Worm (Caenorhabditis elegans): ENCODE results near the gene cest-9.1.

cest-9.1 gene

ce11 chrX:12216943-12217342, 9.0 kb upstream of the cest-9.1 start, which contains the start of gene C23H4.8:
Gene C23H4.8, plus strand, starts transcription at chrX:12217243.
- TF ChIP-seq flt-1 (GFP tag; IDR thresholded peaks at IDR 0.05) = no peak
- TF ChIP-seq hmg-4 (GFP tag; optimal IDR thresholded peaks at IDR 0.05) = no peak
- TF ChIP-seq ama-1 (optimal IDR thresholded peaks at IDR 0.05) = no peak
- no peak for TF ChIP-seq aly-1 (tag; optimal IDR thresholded peaks at IDR 0.05)
- TF ChIP-seq hnd-1 (tag; optimal IDR thresholded peaks at IDR 0.05) = no peak
- no peak for TF ChIP-seq hmbx-1 (tag; optimal IDR thresholded peaks at IDR 0.05)
- TF ChIP-seq scrt-1 (GFP tag; IDR thresholded peaks at IDR 0.05) = no peak
- TF ChIP-seq ets-7 (tag; optimal IDR thresholded peaks at IDR 0.05) = no peak
- TF ChIP-seq tra-4 (tag; optimal IDR thresholded peaks at IDR 0.05) = no peak
- no peak for TF ChIP-seq ceh-36 (tag; optimal IDR thresholded peaks at IDR 0.05)
- TF ChIP-seq B0310.2 (tag; optimal IDR thresholded peaks at IDR 0.05) = no peak
- no peak for TF ChIP-seq sea-1 (GFP tag; conservative IDR thresholded peaks at IDR 0.05)

ce11 chrX:12219477-12219876, 6.5 kb upstream of the cest-9.1 start, which contains the start of gene cest-8:
Gene cest-8, plus strand, starts transcription at chrX:12219660.
- TF ChIP-seq ceh-36 (tag; optimal IDR thresholded peaks at IDR 0.05) = no peak
- TF ChIP-seq scrt-1 (GFP tag; IDR thresholded peaks at IDR 0.05) = no peak
- TF ChIP-seq pes-1 (GFP tag; IDR thresholded peaks at IDR 0.05) = no peak

ce11 chrX:12221817-12222216, 4.2 kb upstream of the cest-9.1 start, which contains the start of gene cest-9.2:
Gene cest-9.2, plus strand, starts transcription at chrX:12222117.
- TF ChIP-seq pes-1 (GFP tag; IDR thresholded peaks at IDR 0.05) = no peak
- TF ChIP-seq aly-1 (tag; optimal IDR thresholded peaks at IDR 0.05) = no peak
- TF ChIP-seq tbx-11 (GFP tag; IDR thresholded peaks at IDR 0.05) = no peak
- TF ChIP-seq flt-1 (GFP tag; IDR thresholded peaks at IDR 0.05) = no peak
- TF ChIP-seq ets-7 (tag; optimal IDR thresholded peaks at IDR 0.05) = no peak
- TF ChIP-seq F13C5.2 (tag; optimal IDR thresholded peaks at IDR 0.05) = no peak
- no peak for TF ChIP-seq sea-1 (GFP tag; conservative IDR thresholded peaks at IDR 0.05)
- TF ChIP-seq hmbx-1 (tag; optimal IDR thresholded peaks at IDR 0.05) = no peak
- TF ChIP-seq tbx-37 (GFP tag; conservative IDR thresholded peaks at IDR 0.05) = no peak
- no peak for TF ChIP-seq ama-1 (optimal IDR thresholded peaks at IDR 0.05)
- TF ChIP-seq ceh-13 (GFP tag; optimal IDR thresholded peaks at IDR 0.05) = no peak
- no peak for TF ChIP-seq hnd-1 (tag; optimal IDR thresholded peaks at IDR 0.05)

- TF ChIP-seq sea-1 (GFP tag; conservative IDR thresholded peaks at IDR 0.05) (no peak), ama-1 (optimal IDR thresholded peaks at IDR 0.05) (no peak), aly-1 (tag; optimal IDR thresholded peaks at IDR 0.05) (no peak), B0310.2 (tag; optimal IDR thresholded peaks at IDR 0.05) (no peak), F13C5.2 (tag; optimal IDR thresholded peaks at IDR 0.05) (no peak), tra-4 (tag; optimal IDR thresholded peaks at IDR 0.05) (no peak), scrt-1 (GFP tag; IDR thresholded peaks at IDR 0.05) (no peak), hnd-1 (tag; optimal IDR thresholded peaks at IDR 0.05) (no peak), ceh-36 (tag; optimal IDR thresholded peaks at IDR 0.05) (no peak), tbx-37 (GFP tag; conservative IDR thresholded peaks at IDR 0.05) (no peak), ceh-13 (GFP tag; optimal IDR thresholded peaks at IDR 0.05) (no peak), flt-1 (GFP tag; IDR thresholded peaks at IDR 0.05) (no peak), pes-1 (GFP tag; IDR thresholded peaks at IDR 0.05) (no peak)
Observed at ce11 chrX:12222723-12223122, 3.3 kb upstream of the cest-9.1 start.

- no peak for TF ChIP-seq ets-7 (tag; optimal IDR thresholded peaks at IDR 0.05)
- no peak for TF ChIP-seq aly-1 (tag; optimal IDR thresholded peaks at IDR 0.05)
- no peak for TF ChIP-seq F13C5.2 (tag; optimal IDR thresholded peaks at IDR 0.05)
- no peak for TF ChIP-seq ama-1 (optimal IDR thresholded peaks at IDR 0.05)
Observed at ce11 chrX:12227130-12227529, 1.1 kb downstream of the cest-9.1 start.

- TF ChIP-seq tra-4 (tag; optimal IDR thresholded peaks at IDR 0.05) (no peak), hmbx-1 (tag; optimal IDR thresholded peaks at IDR 0.05) (no peak), pes-1 (GFP tag; IDR thresholded peaks at IDR 0.05) (no peak), F13C5.2 (tag; optimal IDR thresholded peaks at IDR 0.05) (no peak), ama-1 (optimal IDR thresholded peaks at IDR 0.05) (no peak), hnd-1 (tag; optimal IDR thresholded peaks at IDR 0.05) (no peak), B0310.2 (tag; optimal IDR thresholded peaks at IDR 0.05) (no peak), tbx-37 (GFP tag; conservative IDR thresholded peaks at IDR 0.05) (no peak), flt-1 (GFP tag; IDR thresholded peaks at IDR 0.05) (no peak), ceh-36 (tag; optimal IDR thresholded peaks at IDR 0.05) (no peak), ceh-13 (GFP tag; optimal IDR thresholded peaks at IDR 0.05) (no peak), sea-1 (GFP tag; conservative IDR thresholded peaks at IDR 0.05) (no peak), tbx-11 (GFP tag; IDR thresholded peaks at IDR 0.05) (no peak), aly-1 (tag; optimal IDR thresholded peaks at IDR 0.05) (no peak), hmg-4 (GFP tag; optimal IDR thresholded peaks at IDR 0.05) (no peak), ets-7 (tag; optimal IDR thresholded peaks at IDR 0.05) (no peak), scrt-1 (GFP tag; IDR thresholded peaks at IDR 0.05) (no peak)
Observed at ce11 chrX:12229651-12230050, 3.7 kb downstream of the cest-9.1 start, which contains the start of gene cest-7. Gene cest-7, plus strand, starts transcription at chrX:12229951.

- TF ChIP-seq flt-1 (GFP tag; IDR thresholded peaks at IDR 0.05) (no peak), scrt-1 (GFP tag; IDR thresholded peaks at IDR 0.05) (no peak), pes-1 (GFP tag; IDR thresholded peaks at IDR 0.05) (no peak), aly-1 (tag; optimal IDR thresholded peaks at IDR 0.05) (no peak), sea-1 (GFP tag; conservative IDR thresholded peaks at IDR 0.05) (no peak), tra-4 (tag; optimal IDR thresholded peaks at IDR 0.05) (no peak), tbx-37 (GFP tag; conservative IDR thresholded peaks at IDR 0.05) (no peak), B0310.2 (tag; optimal IDR thresholded peaks at IDR 0.05) (no peak), F13C5.2 (tag; optimal IDR thresholded peaks at IDR 0.05) (no peak), ets-7 (tag; optimal IDR thresholded peaks at IDR 0.05) (no peak), ama-1 (optimal IDR thresholded peaks at IDR 0.05) (no peak), ceh-13 (GFP tag; optimal IDR thresholded peaks at IDR 0.05) (no peak), hnd-1 (tag; optimal IDR thresholded peaks at IDR 0.05) (no peak), tbx-11 (GFP tag; IDR thresholded peaks at IDR 0.05) (no peak), ceh-36 (tag; optimal IDR thresholded peaks at IDR 0.05) (no peak)
Observed at ce11 chrX:12230357-12230756, 4.4 kb downstream of the cest-9.1 start.

ce11 chrX:12234424-12234823, 8.4 kb downstream of the cest-9.1 start:
- TF ChIP-seq ama-1 (optimal IDR thresholded peaks at IDR 0.05) = no peak
- no peak for TF ChIP-seq hmbx-1 (tag; optimal IDR thresholded peaks at IDR 0.05)
- no peak for TF ChIP-seq tbx-11 (GFP tag; IDR thresholded peaks at IDR 0.05)

All from whole organism, early embryonic.